Worm (Caenorhabditis elegans) whole organism, late embryonic: ENCODE measurements around the gene cgh-1.

Experiments used
- ahr-1 ChIP-seq: sonication (generic microtip); optimal IDR thresholded peaks from 2 replicates; lab custom pipeline; 2016; ENCODE audit warnings: missing genetic modification characterization, missing compliant biosample characterization
- ceh-18 ChIP-seq: sonication (generic microtip); optimal IDR thresholded peaks from 2 replicates; lab custom pipeline; 2016; ENCODE audit warnings: missing genetic modification characterization, missing compliant biosample characterization
- fkh-10 ChIP-seq: fragments of 150-350 bp; optimal IDR thresholded peaks from 2 replicates; lab custom pipeline; 2014; ENCODE audit warnings: missing biosample characterization, missing genetic modification reagents, missing genetic modification characterization
- hlh-15 ChIP-seq: sonication (generic microtip); optimal IDR thresholded peaks from 2 replicates; lab custom pipeline; 2016; ENCODE audit warnings: missing genetic modification characterization, missing compliant biosample characterization
- lim-6 ChIP-seq: sonication (generic microtip); optimal IDR thresholded peaks from 2 replicates; lab custom pipeline; 2016; ENCODE audit warnings: missing genetic modification characterization, missing compliant biosample characterization
- nfya-1 ChIP-seq: sonication (generic microtip); optimal IDR thresholded peaks from 2 replicates; lab custom pipeline; 2017; ENCODE audit warnings: missing genetic modification characterization, mild to moderate bottlenecking, missing compliant biosample characterization, antibody characterized with exemption, moderate library complexity
- pha-4 ChIP-seq: fragments of 150-350 bp; optimal IDR thresholded peaks from 2 replicates; lab custom pipeline; 2018; ENCODE audit warnings: missing biosample characterization, missing genetic modification reagents, missing genetic modification characterization
- pqm-1 ChIP-seq: sonication (generic microtip); optimal IDR thresholded peaks from 2 replicates; lab custom pipeline; 2016; ENCODE audit warnings: missing genetic modification characterization, missing compliant biosample characterization
- rnt-1 ChIP-seq: sonication (generic microtip); optimal IDR thresholded peaks from 2 replicates; lab custom pipeline; 2016; ENCODE audit warnings: missing genetic modification characterization, missing compliant biosample characterization
- tbx-2 ChIP-seq: sonication (generic microtip); optimal IDR thresholded peaks from 2 replicates; lab custom pipeline; 2016; ENCODE audit warnings: missing genetic modification characterization, missing compliant biosample characterization
- ttx-3 ChIP-seq: sonication (generic microtip); optimal IDR thresholded peaks from 2 replicates; lab custom pipeline; 2016; ENCODE audit warnings: missing genetic modification reagents, missing genetic modification characterization, missing compliant biosample characterization
- unc-42 ChIP-seq: sonication (generic microtip); optimal IDR thresholded peaks from 2 replicates; lab custom pipeline; 2016; ENCODE audit warnings: missing genotype, missing genetic modification characterization, missing compliant biosample characterization
- unc-55 ChIP-seq: sonication (generic microtip); optimal IDR thresholded peaks from 2 replicates; lab custom pipeline; 2017; ENCODE audit warnings: missing biosample characterization, missing genetic modification reagents, missing genetic modification characterization

- no peak for TF ChIP-seq tbx-2 (tag; lab: Kevin White, UChicago)
- no peak for TF ChIP-seq pha-4 (tag; lab: Kevin White, UChicago)
- TF ChIP-seq unc-42 (tag; lab: Kevin White, UChicago) = no peak
- no peak for TF ChIP-seq ahr-1 (tag; lab: Kevin White, UChicago)
- no peak for TF ChIP-seq ttx-3 (tag; lab: Kevin White, UChicago)
- no peak for TF ChIP-seq ceh-18 (tag; lab: Kevin White, UChicago)
- TF ChIP-seq lim-6 (tag; lab: Kevin White, UChicago) = no peak
- no peak for TF ChIP-seq hlh-15 (tag; lab: Kevin White, UChicago)
- no peak for TF ChIP-seq rnt-1 (tag; lab: Kevin White, UChicago)
- TF ChIP-seq fkh-10 = no peak
- TF ChIP-seq pqm-1 = no peak
- TF ChIP-seq nfya-1 (tag; lab: Kevin White, UChicago) = no peak
- TF ChIP-seq unc-55 (GFP tag; lab: Kevin White, UChicago) = peak; percentile 25
Observed at ce11 chrIII:7453653-7454124, 43.9 kb downstream of the cgh-1 start, which contains the start of gene alh-12.
